Worm (Caenorhabditis elegans): ENCODE data around the gene snap-29.

snap-29 gene

DNA sequence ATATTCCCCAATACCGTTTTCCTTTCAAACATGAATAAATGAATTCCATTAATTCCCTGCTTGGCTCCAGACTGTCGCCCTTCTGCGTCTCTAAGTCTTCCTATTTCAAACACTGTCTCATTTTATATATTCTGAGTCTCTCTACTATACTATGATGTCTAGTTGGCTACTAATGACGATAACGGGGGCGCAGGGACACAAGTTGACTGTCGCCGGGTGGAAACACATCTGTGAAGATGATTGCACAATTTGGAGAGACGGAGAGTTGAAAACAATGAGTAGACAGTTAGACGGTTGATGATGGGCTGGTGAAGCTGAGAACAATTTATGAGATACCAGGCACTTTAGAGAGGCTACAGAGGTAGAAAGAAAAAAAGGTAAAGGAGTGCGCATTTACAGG, 26.6 kb upstream of the snap-29 start, which contains the start of gene sma-2 (continued):
- TF ChIP-seq hmg-1.1 (GFP tag; IDR thresholded peaks at IDR 0.05) (peak; percentile 59), pha-4 (GFP tag; IDR thresholded peaks at IDR 0.05) (peak; percentile 20; the same call in 1 of the 2 replicates), pha-4 (tag; optimal IDR thresholded peaks at IDR 0.05) (no peak), ces-1 (GFP tag; optimal IDR thresholded peaks at IDR 0.05) (no peak), mdl-1 (tag; optimal IDR thresholded peaks at IDR 0.05) (peak in 1 of 2 experiments; percentile 68), ama-1 (optimal IDR thresholded peaks at IDR 0.05) (no peak)

DNA sequence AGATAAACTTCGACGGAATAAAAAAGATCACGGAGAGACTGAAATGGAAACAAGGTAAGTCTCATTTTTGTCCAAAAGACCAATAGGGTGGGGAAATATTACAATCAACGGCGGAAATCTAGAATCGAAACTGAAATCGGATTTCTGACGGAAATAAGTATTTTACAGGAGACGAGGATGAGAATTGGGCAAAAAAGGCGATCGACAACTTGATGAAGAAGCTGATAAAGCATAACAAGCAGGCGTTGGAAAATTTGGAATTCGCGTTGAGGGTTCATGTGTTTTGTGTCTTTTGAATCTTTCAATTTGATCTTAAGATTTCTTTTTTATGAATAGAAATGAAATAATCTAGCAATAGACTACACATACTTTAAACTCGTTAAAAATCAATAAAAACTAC, 25.4 kb upstream of the snap-29 start, which contains the start of gene ugtp-1:
Gene ugtp-1 (minus strand): TSS at position 101 of the 400 bp plus-strand sequence.
- TF ChIP-seq nhr-102 (tag; optimal IDR thresholded peaks at IDR 0.05) = no peak
- TF ChIP-seq spr-1 (tag; optimal IDR thresholded peaks at IDR 0.05) = no peak

DNA sequence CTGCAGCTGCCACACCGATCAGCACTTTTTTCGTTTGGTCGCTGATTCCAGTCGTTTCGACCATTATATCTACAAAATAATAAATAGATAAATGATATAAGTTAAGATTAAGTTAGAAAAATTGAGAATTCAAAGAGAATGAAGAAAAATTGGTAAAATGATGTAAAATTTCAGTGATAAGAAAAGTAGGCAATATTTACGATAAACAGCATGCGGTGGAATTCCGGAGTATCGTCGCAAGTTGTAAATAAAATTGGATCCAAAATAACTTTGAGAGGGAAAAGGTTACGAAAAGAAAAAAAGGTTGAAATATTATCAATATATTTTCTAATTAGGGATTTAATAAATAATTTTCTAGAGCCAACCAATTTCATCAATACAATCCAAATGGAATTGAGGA, 21.4 kb upstream of the snap-29 start, which contains the start of gene tomm-70:
Gene tomm-70 (minus strand): TSS at position 69 of the 400 bp plus-strand sequence.
- TF ChIP-seq T20F7.1 (GFP tag; optimal IDR thresholded peaks at IDR 0.05) (peak; percentile 92), R02D3.7 (tag; optimal IDR thresholded peaks at IDR 0.05) (peak; percentile 62), mes-2 (tag; optimal IDR thresholded peaks at IDR 0.05; ENCODE audit: poor library complexity, severe bottlenecking) (peak; percentile 6), lir-3 (tag; optimal IDR thresholded peaks at IDR 0.05) (no peak), nhr-28 (tag; optimal IDR thresholded peaks at IDR 0.05) (peak; percentile 6), daf-16 (GFP tag; optimal IDR thresholded peaks at IDR 0.05) (no peak), daf-16 (tag; optimal IDR thresholded peaks at IDR 0.05) (peak; percentile 66), dve-1 (tag; optimal IDR thresholded peaks at IDR 0.05; ENCODE audit: insufficient read depth) (peak; percentile 4), daf-19 (GFP tag; conservative IDR thresholded peaks at IDR 0.05) (no peak), F49E8.2 (tag; optimal IDR thresholded peaks at IDR 0.05; ENCODE audit: borderline replicate concordance) (no peak), lsy-2 (tag; optimal IDR thresholded peaks at IDR 0.05) (peak in 1 of 2 experiments; percentile 43)

DNA sequence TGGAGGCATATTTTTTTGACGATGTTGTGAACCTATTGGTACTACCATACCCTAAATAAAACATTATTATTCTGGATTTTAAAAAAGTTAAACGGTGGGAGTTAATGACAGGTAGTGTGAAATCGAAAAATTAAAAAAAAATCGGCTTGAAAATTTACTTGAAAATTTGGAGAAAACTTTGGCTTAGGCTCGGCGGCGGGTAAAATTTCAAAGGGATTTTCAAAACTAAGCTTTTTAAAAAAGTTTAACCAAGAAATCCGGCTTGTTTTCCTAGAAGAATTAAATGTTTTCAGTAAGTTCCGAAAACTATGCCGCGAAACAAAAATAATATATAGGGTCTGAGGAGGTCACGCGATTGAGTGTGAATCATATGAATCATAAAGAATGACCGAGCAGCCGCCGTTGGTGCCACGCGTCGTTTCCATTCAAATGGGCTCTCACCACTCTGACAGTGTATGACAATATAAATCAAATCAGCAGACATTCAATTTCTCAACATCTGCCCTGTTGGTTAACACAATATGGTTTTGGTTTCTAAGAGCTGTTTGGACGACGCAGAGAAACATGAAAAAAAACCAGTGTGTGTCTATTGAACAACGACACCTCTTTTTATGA, 14.9 kb upstream of the snap-29 start, which contains the start of gene aak-1:
Gene aak-1 (minus strand): TSS at position 51 of the 615 bp plus-strand sequence.
- TF ChIP-seq hlh-11 (tag; optimal IDR thresholded peaks at IDR 0.05) = peak; percentile 47
- TF ChIP-seq aha-1 (tag) = peak; percentile 88
- TF ChIP-seq T26A8.4 (GFP tag; IDR thresholded peaks at IDR 0.05) = no peak
- no peak for TF ChIP-seq egl-27 (tag; optimal IDR thresholded peaks at IDR 0.05)
- no peak for TF ChIP-seq nhr-25 (tag; optimal IDR thresholded peaks at IDR 0.05; ENCODE audit: borderline replicate concordance, insufficient read depth)
- no peak for TF ChIP-seq unc-62 (GFP tag; optimal IDR thresholded peaks at IDR 0.05 in 1 of 2)
- TF ChIP-seq unc-62 (tag; optimal IDR thresholded peaks at IDR 0.05) = no peak
- peak; percentile 10 for TF ChIP-seq mes-2 (tag; optimal IDR thresholded peaks at IDR 0.05; ENCODE audit: poor library complexity, severe bottlenecking)
- TF ChIP-seq hlh-30 (tag; optimal IDR thresholded peaks at IDR 0.05; ENCODE audit: insufficient read depth) = peak; percentile 75
- TF ChIP-seq unc-130 (GFP tag; optimal IDR thresholded peaks at IDR 0.05) = no peak
- TF ChIP-seq F26F4.8 (GFP tag; conservative IDR thresholded peaks at IDR 0.05) = no peak
- no peak for TF ChIP-seq ceh-44 (GFP tag; IDR thresholded peaks at IDR 0.05)
- no peak for TF ChIP-seq hmg-1.1 (GFP tag; IDR thresholded peaks at IDR 0.05)
- TF ChIP-seq saeg-2 (GFP tag; IDR thresholded peaks at IDR 0.05) = no peak
- TF ChIP-seq egl-43 (GFP tag; IDR thresholded peaks at IDR 0.05) = no peak
- no peak for TF ChIP-seq aly-2 (tag; optimal IDR thresholded peaks at IDR 0.05)

DNA sequence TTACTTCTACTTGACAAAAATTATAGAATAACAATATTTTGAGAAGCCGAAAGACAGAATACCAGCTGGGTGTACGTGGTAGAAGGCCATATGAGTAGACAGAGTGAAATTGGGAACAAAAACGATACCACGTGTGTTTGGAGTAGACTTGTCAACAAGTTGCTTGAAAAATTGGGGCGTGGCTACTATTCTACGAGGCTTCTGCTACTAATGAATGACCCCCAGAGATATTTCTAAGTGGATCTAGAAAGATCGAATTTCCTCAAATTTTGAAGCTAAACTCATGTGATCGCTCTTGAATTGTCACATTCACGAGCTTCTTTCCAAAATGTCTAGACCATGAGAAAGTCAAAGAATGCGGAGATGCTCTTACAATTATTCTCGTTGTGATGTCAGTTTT, 14.0 kb upstream of the snap-29 start:
- TF ChIP-seq zfp-2 (tag; optimal IDR thresholded peaks at IDR 0.05) (no peak), unc-62 (GFP tag; optimal IDR thresholded peaks at IDR 0.05 in 1 of 2) (peak in 1 of 2 experiments; percentile 91), unc-62 (tag; optimal IDR thresholded peaks at IDR 0.05) (no peak), dmd-6 (GFP tag; IDR thresholded peaks at IDR 0.05) (peak; percentile 32), ctbp-1 (GFP tag; IDR thresholded peaks at IDR 0.05) (no peak)
